Worm (Caenorhabditis elegans) whole organism, L2 larva: ENCODE measurements around the gene spp-28.

Experiments used
- ceh-16 ChIP-seq: fragments of 150-350 bp; optimal IDR thresholded peaks from 2 replicates; lab custom pipeline; 2014; ENCODE audit warnings: missing biosample characterization, missing genetic modification characterization
- elt-1 ChIP-seq: fragments of 150-350 bp; optimal IDR thresholded peaks from 2 replicates; lab custom pipeline; 2014; ENCODE audit warnings: missing biosample characterization, missing genetic modification characterization
- mab-5 ChIP-seq: fragments of 150-350 bp; optimal IDR thresholded peaks from 2 replicates; lab custom pipeline; 2014; ENCODE audit warnings: missing biosample characterization, missing genetic modification characterization
- snpc-4 ChIP-seq: fragments of 150-350 bp; optimal IDR thresholded peaks from 2 replicates; lab custom pipeline; 2014; ENCODE audit warnings: missing biosample characterization, missing genetic modification characterization
- unc-39 ChIP-seq: fragments of 150-350 bp; optimal IDR thresholded peaks from 2 replicates; lab custom pipeline; 2014; ENCODE audit warnings: missing biosample characterization, missing genetic modification characterization
- zag-1 ChIP-seq: fragments of 150-350 bp; optimal IDR thresholded peaks from 2 replicates; lab custom pipeline; 2014; ENCODE audit warnings: missing biosample characterization, missing genetic modification characterization

- TF ChIP-seq elt-1 (tag; lab: Kevin White, UChicago) = no peak
- no peak for TF ChIP-seq snpc-4
- TF ChIP-seq ceh-16 (tag; lab: Kevin White, UChicago) = no peak
- no peak for TF ChIP-seq zag-1 (tag; lab: Kevin White, UChicago)
- no peak for TF ChIP-seq unc-39
- TF ChIP-seq mab-5 (tag; lab: Kevin White, UChicago) = no peak
Measured at ce11 chrIII:4157298-4157697, 32.8 kb downstream of the spp-28 start, which contains the start of gene C16C10.9.
